Worm (Caenorhabditis elegans) whole organism, L4 larva: ENCODE measurements around the gene R05H5.4.

Experiments used
- nhr-237 ChIP-seq: sonication (generic microtip); optimal IDR thresholded peaks from 2 replicates; lab custom pipeline; 2017; ENCODE audit warnings: missing biosample characterization, missing genetic modification characterization
- nhr-25 ChIP-seq: sonication (generic microtip); optimal IDR thresholded peaks from 2 replicates; lab custom pipeline; 2017; ENCODE audit warnings: missing genetic modification characterization, mild to moderate bottlenecking, missing compliant biosample characterization, antibody characterized with exemption, moderate library complexity, borderline replicate concordance; ENCODE audit not compliant: insufficient read depth
- nhr-28 ChIP-seq: fragments of 150-350 bp; optimal IDR thresholded peaks from 2 replicates; lab custom pipeline; 2014; ENCODE audit warnings: missing biosample characterization, missing genetic modification characterization
- snpc-4 ChIP-seq: fragments of 150-350 bp; optimal IDR thresholded peaks from 2 replicates; lab custom pipeline; 2014; ENCODE audit warnings: missing biosample characterization, missing genetic modification characterization

- TF ChIP-seq nhr-237 (tag; lab: Kevin White, UChicago) (no peak), nhr-25 (tag; lab: Kevin White, UChicago) (no peak), nhr-28 (no peak), snpc-4 (tag; lab: Kevin White, UChicago) (no peak)
Observed at ce11 chrII:10230972-10231371, 31.2 kb upstream of the R05H5.4 start, which contains the start of gene T01E8.8.
